Worm (Caenorhabditis elegans): Measurements from ENCODE around the gene fbxa-169.

- TF ChIP-seq ztf-29 (GFP tag; IDR thresholded peaks at IDR 0.05) (no peak), flt-1 (GFP tag; IDR thresholded peaks at IDR 0.05) (no peak), med-1 (GFP tag; optimal IDR thresholded peaks at IDR 0.05; ENCODE audit: insufficient read depth) (no peak)
Observed at ce11 chrII:13695343-13696332, 47.3 kb downstream of the fbxa-169 start, which contains the start of gene kqt-3.

Data from whole organism, midembryonic.